Fruit fly (Drosophila melanogaster): ENCODE results near the gene CG32683.

Gene CG32683

dm6 chrX:10486144-10487030 is 31.7 kb upstream of the CG32683 start (continued):
- TF ChIP-seq chinmo (GFP tag; IDR thresholded peaks at IDR 0.05; ENCODE audit: partially characterized antibody) (peak; percentile 55; the same call in 1 of the 4 replicates), dpn (GFP tag; optimal IDR thresholded peaks at IDR 0.05) (peak; percentile 51 to 59), sna (GFP tag; IDR thresholded peaks at IDR 0.05; ENCODE audit: partially characterized antibody) (no peak), Lim3 (GFP tag; IDR thresholded peaks at IDR 0.05) (no peak), NFAT (GFP tag; IDR thresholded peaks at IDR 0.05) (no peak), CG15479 (GFP tag; optimal IDR thresholded peaks at IDR 0.05) (no peak), CG11504 (tag; optimal IDR thresholded peaks at IDR 0.05) (peak; percentile 73)

dm6 chrX:10484206-10485112 is 29.8 kb upstream of the CG32683 start:
- no peak for TF ChIP-seq CG2116 (GFP tag; optimal IDR thresholded peaks at IDR 0.05)
- TF ChIP-seq CG10543 (GFP tag; optimal IDR thresholded peaks at IDR 0.05), result peak; percentile 22
- TF ChIP-seq Gug (GFP tag; IDR thresholded peaks at IDR 0.05), result no peak
- TF ChIP-seq Side (GFP tag; optimal IDR thresholded peaks at IDR 0.05), result no peak
- peak; percentile 51 for TF ChIP-seq Hey (tag; optimal IDR thresholded peaks at IDR 0.05)
- no peak for TF ChIP-seq CG11085 (GFP tag; IDR thresholded peaks at IDR 0.05)
- no peak for TF ChIP-seq tin (GFP tag; optimal IDR thresholded peaks at IDR 0.05)
- TF ChIP-seq row (GFP tag; IDR thresholded peaks at IDR 0.05), result peak; percentile 27; the same call in 1 of the 3 replicates
- TF ChIP-seq ap (GFP tag; IDR thresholded peaks at IDR 0.05), result no peak
- TF ChIP-seq CG3838 (GFP tag; optimal IDR thresholded peaks at IDR 0.05), result no peak
- no peak for TF ChIP-seq CG6813 (GFP tag; optimal IDR thresholded peaks at IDR 0.05)
- TF ChIP-seq E2f1 (GFP tag; IDR thresholded peaks at IDR 0.05), result no peak
- peak; percentile 58 for TF ChIP-seq sug (tag; optimal IDR thresholded peaks at IDR 0.05)
- TF ChIP-seq h (optimal IDR thresholded peaks at IDR 0.05), result no peak
- peak; percentile 57 for TF ChIP-seq Med (GFP tag)
- peak; percentile 93 for TF ChIP-seq D19B (GFP tag; optimal IDR thresholded peaks at IDR 0.05)
- TF ChIP-seq CG4854 (GFP tag; optimal IDR thresholded peaks at IDR 0.05), result no peak
- TF ChIP-seq CG3281 (GFP tag; optimal IDR thresholded peaks at IDR 0.05), result peak; percentile 8
- TF ChIP-seq exex (tag; optimal IDR thresholded peaks at IDR 0.05), result peak; percentile 51
- no peak for TF ChIP-seq seq (GFP tag; IDR thresholded peaks at IDR 0.05)
- no peak for TF ChIP-seq Tbp (GFP tag; optimal IDR thresholded peaks at IDR 0.05)
- TF ChIP-seq CG34376 (GFP tag; optimal IDR thresholded peaks at IDR 0.05), result peak; percentile 50
- TF ChIP-seq ATbp (GFP tag; optimal IDR thresholded peaks at IDR 0.05), result no peak
- no peak for TF ChIP-seq CG8388 (GFP tag; optimal IDR thresholded peaks at IDR 0.05)
- TF ChIP-seq wdn (GFP tag; IDR thresholded peaks at IDR 0.05), result no peak
- peak; percentile 30 for TF ChIP-seq Deaf1 (tag; optimal IDR thresholded peaks at IDR 0.05)
- TF ChIP-seq CG13894 (tag; optimal IDR thresholded peaks at IDR 0.05), result no peak
- peak; percentile 33 for TF ChIP-seq cwo (GFP tag; optimal IDR thresholded peaks at IDR 0.05)
- peak; percentile 9 for TF ChIP-seq CG18599 (GFP tag; optimal IDR thresholded peaks at IDR 0.05)
- TF ChIP-seq Dbx (GFP tag; IDR thresholded peaks at IDR 0.05), result 0 out of 3 replicates have a peak, but pooled peaks have one; percentile 18
- no peak for TF ChIP-seq ase (GFP tag; IDR thresholded peaks at IDR 0.05)
- TF ChIP-seq pho (GFP tag; optimal IDR thresholded peaks at IDR 0.05), result no peak
- TF ChIP-seq crol (GFP tag; IDR thresholded peaks at IDR 0.05), result 0 out of 2 replicates have a peak, but pooled peaks have one; percentile 17
- TF ChIP-seq Ets97D (GFP tag; optimal IDR thresholded peaks at IDR 0.05), result no peak
- TF ChIP-seq Nf-YA (GFP tag; IDR thresholded peaks at IDR 0.05), result no peak
- 0 out of 2 replicates have a peak, but pooled peaks have one; percentile 37 for TF ChIP-seq CG32532 (GFP tag; IDR thresholded peaks at IDR 0.05)
- no peak for TF ChIP-seq CG7745 (tag; optimal IDR thresholded peaks at IDR 0.05)
- peak in 1 of 2 experiments; percentile 26 for TF ChIP-seq Pdp1 (GFP tag; optimal IDR thresholded peaks at IDR 0.05)

Data from whole organism, embryonic.